Fruit fly (Drosophila melanogaster): ENCODE results near the gene Det.

Det gene

dm6 chr3R:17149080-17149746, at the start of gene Det, which contains the start of gene m-cup:
Gene Det, plus strand, starts transcription at chr3R:17149667.
Gene m-cup, minus strand, starts transcription at chr3R:17149412.
- TF ChIP-seq Myc (optimal IDR thresholded peaks at IDR 0.05) (no peak), h (optimal IDR thresholded peaks at IDR 0.05) (no peak), ttk (optimal IDR thresholded peaks at IDR 0.05) (no peak), insv (optimal IDR thresholded peaks at IDR 0.05) (no peak), Sin3A (optimal IDR thresholded peaks at IDR 0.05) (no peak), psq (optimal IDR thresholded peaks at IDR 0.05) (no peak)

- TF ChIP-seq h (optimal IDR thresholded peaks at IDR 0.05) = no peak
- no peak for TF ChIP-seq Myc (optimal IDR thresholded peaks at IDR 0.05)
- TF ChIP-seq ttk (optimal IDR thresholded peaks at IDR 0.05) = no peak
- no peak for TF ChIP-seq insv (optimal IDR thresholded peaks at IDR 0.05)
- no peak for TF ChIP-seq psq (optimal IDR thresholded peaks at IDR 0.05)
- TF ChIP-seq Sin3A (optimal IDR thresholded peaks at IDR 0.05) = no peak
Observed at dm6 chr3R:17108881-17109280, 40.6 kb upstream of the Det start.

DNA sequence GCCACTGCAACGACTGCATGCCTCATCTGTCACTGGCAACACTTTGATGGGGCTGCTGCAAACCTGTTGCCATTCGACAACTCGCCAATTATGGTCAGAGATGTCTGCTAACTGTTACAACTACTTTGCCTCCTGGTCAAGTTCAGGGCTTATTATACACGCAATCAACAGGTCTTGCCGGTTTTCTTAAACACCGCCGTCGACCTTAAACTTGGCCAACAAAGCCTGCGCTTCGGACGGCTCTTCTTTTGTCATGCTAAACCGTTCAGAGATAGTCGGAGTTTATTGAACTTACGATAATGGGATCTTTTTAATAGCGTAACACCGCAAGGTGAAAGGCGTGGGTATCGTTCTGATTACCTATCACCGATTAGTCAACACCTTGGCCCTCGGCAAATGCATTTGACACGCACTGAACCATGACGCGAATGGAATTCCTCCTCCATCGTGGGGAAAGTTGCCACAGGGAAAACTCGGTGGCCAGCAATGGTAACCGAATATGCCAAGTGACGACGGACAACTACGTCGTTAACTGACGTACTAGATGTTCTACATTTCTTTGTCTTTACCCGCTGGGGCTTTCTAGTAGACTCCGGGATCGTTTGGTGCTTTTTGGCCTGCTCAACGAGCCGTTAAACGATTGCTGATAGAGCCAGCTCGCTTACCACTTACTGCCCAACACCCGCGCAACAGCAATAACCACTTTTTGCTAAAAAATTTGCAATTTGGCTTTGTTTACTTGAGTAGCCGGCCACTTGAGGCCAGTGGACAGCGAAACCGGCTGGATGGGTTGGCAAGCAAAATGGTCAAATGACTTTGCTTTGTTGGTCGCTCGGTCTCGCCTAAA, 38.4 kb upstream of the Det start:
- TF ChIP-seq psq (optimal IDR thresholded peaks at IDR 0.05) (no peak), insv (optimal IDR thresholded peaks at IDR 0.05) (no peak), Myc (optimal IDR thresholded peaks at IDR 0.05) (no peak), ttk (optimal IDR thresholded peaks at IDR 0.05) (no peak), h (optimal IDR thresholded peaks at IDR 0.05) (no peak), Sin3A (optimal IDR thresholded peaks at IDR 0.05) (no peak)

DNA sequence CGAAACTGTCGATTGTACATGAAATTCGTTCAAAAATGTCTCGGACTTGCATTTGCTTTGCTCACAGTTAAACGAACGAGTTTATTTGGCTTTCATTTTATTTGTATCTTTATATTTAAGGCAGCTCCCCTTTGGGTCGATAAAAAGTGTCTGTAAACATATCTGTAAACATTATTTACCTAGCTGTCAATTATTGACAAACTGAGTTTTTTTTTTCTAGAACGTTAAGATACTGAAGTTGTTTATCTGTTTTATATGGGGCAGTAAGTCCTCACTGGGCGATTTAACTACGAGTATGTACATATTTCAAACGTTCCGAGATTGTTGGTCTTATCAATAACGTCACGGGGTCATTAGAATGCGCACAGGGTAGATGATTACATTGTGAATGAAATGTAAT, 33.8 kb upstream of the Det start:
- no peak for TF ChIP-seq ttk (optimal IDR thresholded peaks at IDR 0.05)
- TF ChIP-seq h (optimal IDR thresholded peaks at IDR 0.05) = no peak
- no peak for TF ChIP-seq Myc (optimal IDR thresholded peaks at IDR 0.05)
- no peak for TF ChIP-seq psq (optimal IDR thresholded peaks at IDR 0.05)
- TF ChIP-seq Sin3A (optimal IDR thresholded peaks at IDR 0.05) = no peak
- TF ChIP-seq insv (optimal IDR thresholded peaks at IDR 0.05) = no peak

- TF ChIP-seq insv (optimal IDR thresholded peaks at IDR 0.05) = no peak
- TF ChIP-seq Sin3A (optimal IDR thresholded peaks at IDR 0.05) = no peak
- no peak for TF ChIP-seq psq (optimal IDR thresholded peaks at IDR 0.05)
- no peak for TF ChIP-seq h (optimal IDR thresholded peaks at IDR 0.05)
- TF ChIP-seq Myc (optimal IDR thresholded peaks at IDR 0.05) = no peak
- no peak for TF ChIP-seq ttk (optimal IDR thresholded peaks at IDR 0.05)
Observed at dm6 chr3R:17116231-17116630, 33.2 kb upstream of the Det start.

dm6 chr3R:17117607-17118327, 31.7 kb upstream of the Det start:
- no peak for TF ChIP-seq psq (optimal IDR thresholded peaks at IDR 0.05)
- TF ChIP-seq Myc (optimal IDR thresholded peaks at IDR 0.05) = no peak
- no peak for TF ChIP-seq h (optimal IDR thresholded peaks at IDR 0.05)
- TF ChIP-seq ttk (optimal IDR thresholded peaks at IDR 0.05) = no peak
- no peak for TF ChIP-seq Sin3A (optimal IDR thresholded peaks at IDR 0.05)

DNA sequence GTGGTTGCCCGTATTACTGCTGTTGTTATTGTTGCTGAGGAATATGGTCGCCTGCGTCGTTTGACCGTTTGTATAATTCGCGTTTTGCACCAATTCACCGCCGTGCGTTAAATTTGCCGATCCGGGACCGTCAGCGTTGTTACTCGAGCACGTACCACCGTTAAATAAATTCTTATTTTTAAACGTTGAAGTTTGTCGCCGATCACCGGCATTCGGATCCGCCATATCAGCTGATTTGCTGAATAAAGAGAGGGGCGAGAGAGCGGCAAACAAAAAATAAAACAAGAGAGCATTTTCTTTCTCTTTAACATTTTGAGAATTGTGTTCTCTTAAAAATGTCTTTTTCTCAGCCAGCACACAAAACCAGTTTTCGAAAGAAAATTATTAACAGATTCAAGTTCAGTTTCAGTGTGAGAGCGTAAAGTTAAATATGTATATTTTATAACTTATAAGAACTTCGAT, 30.5 kb upstream of the Det start:
- no peak for TF ChIP-seq Myc (optimal IDR thresholded peaks at IDR 0.05)
- no peak for TF ChIP-seq psq (optimal IDR thresholded peaks at IDR 0.05)
- TF ChIP-seq h (optimal IDR thresholded peaks at IDR 0.05) = no peak
- no peak for TF ChIP-seq ttk (optimal IDR thresholded peaks at IDR 0.05)
- TF ChIP-seq Sin3A (optimal IDR thresholded peaks at IDR 0.05) = no peak
- TF ChIP-seq insv (optimal IDR thresholded peaks at IDR 0.05) = no peak

DNA sequence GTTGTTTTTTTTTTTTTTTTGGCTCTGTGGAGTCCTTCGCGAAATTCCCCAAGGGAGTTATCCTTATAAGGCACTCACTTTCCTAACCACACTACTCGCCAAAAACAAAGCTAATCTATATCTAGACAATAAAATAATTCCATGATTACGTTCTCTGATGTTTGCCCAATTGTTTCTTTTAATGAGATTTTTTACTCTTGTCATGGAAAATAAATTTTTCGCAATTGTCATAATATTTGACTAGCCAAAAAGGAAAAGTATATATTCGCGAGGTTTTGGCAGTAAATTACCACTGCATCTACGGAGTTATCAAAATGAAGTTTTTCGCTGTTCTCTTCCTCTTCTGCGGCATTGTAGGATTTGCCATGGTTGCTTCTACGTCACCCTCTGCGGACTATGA, 29.3 kb upstream of the Det start, which contains the start of gene CG34278:
CG34278 (plus strand) TSS at position 301 of the 400 bp plus-strand sequence.
- TF ChIP-seq insv (optimal IDR thresholded peaks at IDR 0.05) (no peak), Myc (optimal IDR thresholded peaks at IDR 0.05) (no peak), psq (optimal IDR thresholded peaks at IDR 0.05) (no peak), ttk (optimal IDR thresholded peaks at IDR 0.05) (no peak), h (optimal IDR thresholded peaks at IDR 0.05) (no peak), Sin3A (optimal IDR thresholded peaks at IDR 0.05) (no peak)

DNA sequence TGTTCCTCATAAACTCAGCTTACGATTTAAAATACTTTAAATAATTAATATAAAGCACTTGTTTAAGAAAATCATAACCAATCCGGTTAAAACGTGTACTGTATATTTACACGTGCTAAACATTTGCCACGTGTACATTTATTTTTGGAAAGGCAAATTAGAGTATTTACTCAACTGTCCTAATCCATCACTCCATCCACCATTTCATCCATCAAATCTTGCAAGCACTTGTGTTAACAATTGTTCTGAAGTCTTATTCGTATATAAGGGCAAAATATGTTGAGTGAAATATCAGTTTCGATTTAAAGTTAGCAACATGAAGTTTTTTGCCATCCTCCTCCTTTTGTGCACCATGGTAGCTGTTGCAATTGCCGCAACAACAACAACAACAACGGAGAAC, 28.2 kb upstream of the Det start, which contains the start of gene CG42779:
CG42779 (plus strand) TSS at position 301 of the 400 bp plus-strand sequence.
- no peak for TF ChIP-seq Sin3A (optimal IDR thresholded peaks at IDR 0.05)
- no peak for TF ChIP-seq insv (optimal IDR thresholded peaks at IDR 0.05)
- no peak for TF ChIP-seq ttk (optimal IDR thresholded peaks at IDR 0.05)
- no peak for TF ChIP-seq Myc (optimal IDR thresholded peaks at IDR 0.05)
- TF ChIP-seq psq (optimal IDR thresholded peaks at IDR 0.05) = no peak
- TF ChIP-seq h (optimal IDR thresholded peaks at IDR 0.05) = no peak

- no peak for TF ChIP-seq psq (optimal IDR thresholded peaks at IDR 0.05)
- TF ChIP-seq h (optimal IDR thresholded peaks at IDR 0.05) = no peak
- TF ChIP-seq insv (optimal IDR thresholded peaks at IDR 0.05) = no peak
- no peak for TF ChIP-seq Myc (optimal IDR thresholded peaks at IDR 0.05)
- no peak for TF ChIP-seq Sin3A (optimal IDR thresholded peaks at IDR 0.05)
- TF ChIP-seq ttk (optimal IDR thresholded peaks at IDR 0.05) = no peak
Observed at dm6 chr3R:17122796-17123504, 26.5 kb upstream of the Det start.

- TF ChIP-seq Sin3A (optimal IDR thresholded peaks at IDR 0.05) (no peak), Myc (optimal IDR thresholded peaks at IDR 0.05) (no peak), insv (optimal IDR thresholded peaks at IDR 0.05) (no peak), h (optimal IDR thresholded peaks at IDR 0.05) (no peak), ttk (optimal IDR thresholded peaks at IDR 0.05) (no peak), psq (optimal IDR thresholded peaks at IDR 0.05) (no peak)
Observed at dm6 chr3R:17124177-17124576, 25.3 kb upstream of the Det start, which contains the start of gene CG45079. Gene CG45079, plus strand, starts transcription at chr3R:17124477.
